Fruit fly (Drosophila melanogaster) whole organism, wandering third instar larva: Measurements from ENCODE around the gene mtSSB.

ENCODE experiments used
- Abd-B ChIP-seq: fragments of >200 bp; optimal IDR thresholded peaks from 2 replicates; lab custom pipeline; 2017; ENCODE audit warnings: missing biosample characterization, missing genetic modification characterization
- CG32264 ChIP-seq: fragments of 200-800 bp; sonication (Bioruptor generic); optimal IDR thresholded peaks from 2 replicates; lab custom pipeline; 2016; ENCODE audit warnings: missing biosample characterization, missing genetic modification characterization
- CG9705 ChIP-seq: fragments of 200-800 bp; sonication (Bioruptor generic); optimal IDR thresholded peaks from 2 replicates; lab custom pipeline; 2018; ENCODE audit warnings: missing biosample characterization, mild to moderate bottlenecking, missing genetic modification characterization
- CrebA ChIP-seq: fragments of 200-800 bp; sonication (Bioruptor generic); optimal IDR thresholded peaks from 2 replicates; lab custom pipeline; 2016; ENCODE audit warnings: missing biosample characterization, mild to moderate bottlenecking, missing genetic modification characterization, borderline replicate concordance
- Dfd ChIP-seq: fragments of >200 bp; optimal IDR thresholded peaks from 2 replicates; lab custom pipeline; 2017; ENCODE audit warnings: missing biosample characterization, missing genetic modification characterization
- Dif ChIP-seq: fragments of 200-275, 200-300 bp; sonication (Bioruptor generic); optimal IDR thresholded peaks from 2 replicates; lab custom pipeline; 2018; ENCODE audit warnings: missing biosample characterization, missing genetic modification characterization; ENCODE audit not compliant: partially characterized antibody
- GATAd ChIP-seq: sonication (Bioruptor generic); optimal IDR thresholded peaks from 2 replicates; lab custom pipeline; 2016; ENCODE audit warnings: missing biosample characterization, missing genetic modification characterization
- HLH106 ChIP-seq: fragments of 200-800 bp; optimal IDR thresholded peaks from 3 replicates; lab custom pipeline; 2019; ENCODE audit warnings: missing biosample characterization, mild to moderate bottlenecking, missing genetic modification characterization, moderate library complexity
- Hnf4 ChIP-seq: fragments of 200-800 bp; sonication (Bioruptor generic); optimal IDR thresholded peaks from 2 replicates; lab custom pipeline; 2016; ENCODE audit warnings: missing biosample characterization, mild to moderate bottlenecking, missing genetic modification characterization
- Hr78 ChIP-seq: fragments of >200 bp; optimal IDR thresholded peaks from 2 replicates; lab custom pipeline; 2017; ENCODE audit warnings: missing biosample characterization, missing genetic modification characterization
- Hr83 ChIP-seq: fragments of 200-300 bp; sonication (Bioruptor generic); optimal IDR thresholded peaks from 2 replicates; lab custom pipeline; 2016; ENCODE audit warnings: missing biosample characterization, mild to moderate bottlenecking, missing genetic modification characterization, moderate library complexity; ENCODE audit not compliant: poor library complexity, severe bottlenecking
- Jra ChIP-seq: sonication (Bioruptor generic); optimal IDR thresholded peaks from 2 replicates; lab custom pipeline; 2016; ENCODE audit warnings: missing biosample characterization, missing genetic modification characterization
- Mio ChIP-seq: sonication (Bioruptor generic); optimal IDR thresholded peaks from 2 replicates; lab custom pipeline; 2016; ENCODE audit warnings: missing biosample characterization, missing genetic modification characterization
- Myc ChIP-seq: fragments of >200 bp; optimal IDR thresholded peaks from 2 replicates; lab custom pipeline; 2017
- N ChIP-seq: fragments of >200 bp; optimal IDR thresholded peaks from 2 replicates; lab custom pipeline; 2018; ENCODE audit warnings: missing biosample characterization, missing external identifiers, missing genetic modification characterization
- OdsH ChIP-seq: fragments of 200-800 bp; sonication (Bioruptor generic); optimal IDR thresholded peaks from 2 replicates; lab custom pipeline; 2016; ENCODE audit warnings: missing biosample characterization, mild to moderate bottlenecking, missing genetic modification characterization
- Rel ChIP-seq, 2 experiments: fragments of 200-800 bp; sonication (Bioruptor generic) in 1 of 2; optimal IDR thresholded peaks; 2 replicates in 1 of 2; 3 replicates in 1 of 2; lab custom pipeline; 2016 to 2019; ENCODE audit warnings: mild to moderate bottlenecking in 2 of 2, missing biosample characterization in 2 of 2, missing genetic modification characterization in 2 of 2, moderate library complexity in 1 of 2
- Sp1 ChIP-seq: fragments of 200-800 bp; sonication (Bioruptor generic); optimal IDR thresholded peaks from 3 replicates; lab custom pipeline; 2019; ENCODE audit warnings: missing biosample characterization, mild to moderate bottlenecking, missing genetic modification characterization, moderate library complexity
- Vsx2 ChIP-seq: fragments of 200-300, 225-300 bp; sonication (Bioruptor generic); optimal IDR thresholded peaks from 2 replicates; lab custom pipeline; 2018; ENCODE audit warnings: missing biosample characterization, missing genetic modification characterization; ENCODE audit not compliant: partially characterized antibody
- br ChIP-seq: fragments of 200-800 bp; sonication (Bioruptor generic); optimal IDR thresholded peaks from 2 replicates; lab custom pipeline; 2016; ENCODE audit warnings: missing biosample characterization, missing genetic modification characterization
- brk ChIP-seq: fragments of 200-800 bp; sonication (Bioruptor generic); optimal IDR thresholded peaks from 2 replicates; lab custom pipeline; 2016; ENCODE audit warnings: missing biosample characterization, mild to moderate bottlenecking, missing genetic modification characterization
- dl ChIP-seq, 2 experiments: fragments of 175-275, 200-275 bp in 1 of 2; fragments of 200-275 bp in 1 of 2; sonication (Bioruptor generic); optimal IDR thresholded peaks; lab custom pipeline; 2018; ENCODE audit warnings: mild to moderate bottlenecking in 2 of 2, missing biosample characterization in 2 of 2, missing genetic modification characterization in 2 of 2, moderate library complexity in 2 of 2; ENCODE audit not compliant: partially characterized antibody in 2 of 2, insufficient read depth in 1 of 2
- dmrt93B ChIP-seq: fragments of 200-800 bp; sonication (Bioruptor generic); optimal IDR thresholded peaks from 2 replicates; lab custom pipeline; 2018; ENCODE audit warnings: missing biosample characterization, mild to moderate bottlenecking, missing genetic modification characterization
- dsf ChIP-seq: sonication (Bioruptor generic); optimal IDR thresholded peaks from 2 replicates; lab custom pipeline; 2016; ENCODE audit warnings: missing biosample characterization, missing genetic modification characterization, borderline replicate concordance
- ey ChIP-seq: fragments of 200-800 bp; sonication (Bioruptor generic); optimal IDR thresholded peaks from 2 replicates; lab custom pipeline; 2016; ENCODE audit warnings: missing biosample characterization, missing genetic modification characterization
- foxo ChIP-seq, 2 experiments: fragments of 200-800 bp; sonication (Bioruptor generic); optimal IDR thresholded peaks; 2 replicates in 1 of 2; 3 replicates in 1 of 2; lab custom pipeline; 2016 to 2017; ENCODE audit warnings: missing biosample characterization in 2 of 2, missing genetic modification characterization in 2 of 2
- fru ChIP-seq: fragments of 200-800 bp; sonication (Bioruptor generic); optimal IDR thresholded peaks from 3 replicates; lab custom pipeline; 2016; ENCODE audit warnings: missing biosample characterization, mild to moderate bottlenecking, missing genetic modification characterization
- h ChIP-seq: fragments of 200-800 bp; sonication (Bioruptor generic); optimal IDR thresholded peaks from 3 replicates; lab custom pipeline; 2016; ENCODE audit warnings: missing biosample characterization, mild to moderate bottlenecking, missing genetic modification characterization
- jim ChIP-seq: fragments of 175-275, 200-325 bp; sonication (Bioruptor generic); optimal IDR thresholded peaks from 2 replicates; lab custom pipeline; 2016; ENCODE audit warnings: missing biosample characterization, mild to moderate bottlenecking, missing genetic modification characterization
- lola ChIP-seq: fragments of >200 bp; optimal IDR thresholded peaks from 2 replicates; lab custom pipeline; 2017; ENCODE audit warnings: missing biosample characterization, missing genetic modification characterization
- pan ChIP-seq: fragments of >200 bp; optimal IDR thresholded peaks from 2 replicates; lab custom pipeline; 2017
- psq ChIP-seq: fragments of 200-800 bp; sonication (Bioruptor generic); optimal IDR thresholded peaks from 3 replicates; lab custom pipeline; 2017; ENCODE audit warnings: missing biosample characterization, mild to moderate bottlenecking, missing genetic modification characterization, moderate library complexity
- rgr ChIP-seq: fragments of 200-800 bp; sonication (Bioruptor generic); optimal IDR thresholded peaks from 3 replicates; lab custom pipeline; 2016; ENCODE audit warnings: missing biosample characterization, mild to moderate bottlenecking, missing genetic modification characterization
- sage ChIP-seq: fragments of 200-800 bp; sonication (Bioruptor generic); optimal IDR thresholded peaks from 2 replicates; lab custom pipeline; 2016; ENCODE audit warnings: missing biosample characterization, mild to moderate bottlenecking, missing genetic modification characterization
- sv ChIP-seq: fragments of 200-800 bp; sonication (Bioruptor generic); optimal IDR thresholded peaks from 3 replicates; lab custom pipeline; 2016; ENCODE audit warnings: missing biosample characterization, missing genetic modification characterization
- tai ChIP-seq: sonication (Bioruptor generic); optimal IDR thresholded peaks from 2 replicates; lab custom pipeline; 2016; ENCODE audit warnings: missing biosample characterization, missing genetic modification characterization
- usp ChIP-seq: fragments of >200 bp; optimal IDR thresholded peaks from 2 replicates; lab custom pipeline; 2017; ENCODE audit warnings: missing biosample characterization, missing genetic modification characterization
- woc ChIP-seq: sonication (Bioruptor generic); optimal IDR thresholded peaks from 2 replicates; lab custom pipeline; 2016; ENCODE audit warnings: missing biosample characterization, mild to moderate bottlenecking, missing genetic modification characterization

The mtSSB gene

dm6 chr3R:16154682-16155081, 50.4 kb downstream of the mtSSB start, which contains the start of gene CG6006:
CG6006 (plus strand) TSS chr3R:16154982.
- TF ChIP-seq woc (GFP tag; lab: Kevin White, UChicago): no peak
- TF ChIP-seq fru: no peak
- TF ChIP-seq rgr: no peak
- no peak for TF ChIP-seq usp (GFP tag; lab: Kevin White, UChicago)
- TF ChIP-seq Hr83: no peak
- no peak for TF ChIP-seq sage (GFP tag; lab: Kevin White, UChicago)
- TF ChIP-seq Dfd (GFP tag; lab: Kevin White, UChicago): no peak
- TF ChIP-seq Hr78 (GFP tag; lab: Kevin White, UChicago): no peak
- TF ChIP-seq Vsx2 (GFP tag; lab: Kevin White, UChicago): no peak
- TF ChIP-seq Abd-B (GFP tag; lab: Kevin White, UChicago): no peak
- TF ChIP-seq jim (GFP tag; lab: Kevin White, UChicago): no peak

- no peak for TF ChIP-seq brk
- TF ChIP-seq OdsH (GFP tag; lab: Kevin White, UChicago): peak; percentile 49
- TF ChIP-seq HLH106: peak; percentile 31
- no peak for TF ChIP-seq dsf (GFP tag; lab: Kevin White, UChicago)
- peak; percentile 48 for TF ChIP-seq jim (GFP tag; lab: Kevin White, UChicago)
- TF ChIP-seq ey (GFP tag; lab: Kevin White, UChicago): no peak
- TF ChIP-seq GATAd (GFP tag; lab: Kevin White, UChicago): no peak
- TF ChIP-seq Sp1 (GFP tag; lab: Kevin White, UChicago): peak; percentile 78
- no peak for TF ChIP-seq foxo (GFP tag; optimal IDR thresholded peaks at IDR 0.05; lab: Kevin White, UChicago)
- peak; percentile 14 for TF ChIP-seq fru
- peak; percentile 12 for TF ChIP-seq h (GFP tag; lab: Kevin White, UChicago)
- TF ChIP-seq Dif (GFP tag; lab: Kevin White, UChicago): no peak
- peak; percentile 50 for TF ChIP-seq Hr83
- no peak for TF ChIP-seq Myc (lab: Kevin White, UChicago)
- peak; percentile 39 for TF ChIP-seq psq (GFP tag; lab: Kevin White, UChicago)
- no peak for TF ChIP-seq usp (GFP tag; lab: Kevin White, UChicago)
- TF ChIP-seq Rel (GFP tag; optimal IDR thresholded peaks at IDR 0.05; lab: Kevin White, UChicago): peak; percentile 13
- peak; percentile 40 for TF ChIP-seq Rel (tag; optimal IDR thresholded peaks at IDR 0.05; lab: Kevin White, UChicago)
- TF ChIP-seq woc (GFP tag; lab: Kevin White, UChicago): no peak
- TF ChIP-seq Mio (GFP tag; lab: Kevin White, UChicago): no peak
- no peak for TF ChIP-seq dmrt93B (GFP tag; lab: Kevin White, UChicago)
- TF ChIP-seq sv (GFP tag; lab: Kevin White, UChicago): no peak
- TF ChIP-seq CrebA (GFP tag; lab: Kevin White, UChicago): peak; percentile 14
- TF ChIP-seq CG9705 (GFP tag; lab: Kevin White, UChicago): no peak
- TF ChIP-seq Abd-B (GFP tag; lab: Kevin White, UChicago): no peak
- no peak for TF ChIP-seq Vsx2 (GFP tag; lab: Kevin White, UChicago)
- no peak for TF ChIP-seq lola (GFP tag; lab: Kevin White, UChicago)
- TF ChIP-seq pan (lab: Kevin White, UChicago): no peak
- TF ChIP-seq Hnf4 (GFP tag; lab: Kevin White, UChicago): peak; percentile 46
- TF ChIP-seq sage (GFP tag; lab: Kevin White, UChicago): no peak
- no peak for TF ChIP-seq dl (GFP tag; optimal IDR thresholded peaks at IDR 0.05; lab: Kevin White, UChicago; ENCODE audit: insufficient read depth in 1 of 2, partially characterized antibody in 2 of 2)
- TF ChIP-seq br (GFP tag; lab: Kevin White, UChicago): peak; percentile 51
- TF ChIP-seq rgr: peak; percentile 77
- TF ChIP-seq Dfd (GFP tag; lab: Kevin White, UChicago): no peak
- TF ChIP-seq N (GFP tag; lab: Kevin White, UChicago): no peak
- TF ChIP-seq Hr78 (GFP tag; lab: Kevin White, UChicago): no peak
- no peak for TF ChIP-seq Jra
- TF ChIP-seq CG32264 (GFP tag; lab: Kevin White, UChicago): peak; percentile 7
- TF ChIP-seq tai: no peak
These were observed 50.8 kb downstream of the mtSSB start for dm6 chr3R:16154263-16154662.
